Fruit fly (Drosophila melanogaster) whole organism, pupa: ENCODE data around the gene MED17.
A peak's percentile ranks its signal among the peaks of the same experiment; 100 is the strongest.

Experiments used
- CG17806 ChIP-seq: fragments of 200-800 bp; sonication (Bioruptor generic); optimal IDR thresholded peaks from 2 replicates; lab custom pipeline; 2018; ENCODE audit warnings: missing biosample characterization, mild to moderate bottlenecking, missing genetic modification characterization, moderate library complexity
- CG32121 ChIP-seq: fragments of 200-800 bp; sonication (Bioruptor generic); IDR thresholded peaks from 2 replicates; pipeline ENCODE4 v1.3.6; 2022; ENCODE audit warnings: missing biosample characterization, missing genetic modification characterization
- CG8159 ChIP-seq: fragments of 200-800 bp; sonication (Bioruptor generic); optimal IDR thresholded peaks from 3 replicates; lab custom pipeline; 2018; ENCODE audit warnings: missing biosample characterization, mild to moderate bottlenecking, missing genetic modification characterization, moderate library complexity
- CG9948 ChIP-seq: fragments of 200-800 bp; sonication (Bioruptor generic); optimal IDR thresholded peaks from 2 replicates; lab custom pipeline; 2018; ENCODE audit warnings: missing biosample characterization, mild to moderate bottlenecking, missing genetic modification characterization, moderate library complexity

dm6 chr3R:18146629-18147028 lies 42.2 kb upstream of the MED17 start:
- TF ChIP-seq CG17806 (tag; lab: Kevin White, UChicago) (peak; percentile 21), CG8159 (tag; lab: Kevin White, UChicago) (peak; percentile 44), CG9948 (tag; lab: Kevin White, UChicago) (no peak), CG32121 (GFP tag; lab: Robert Waterston, UW) (no peak)
